Worm (Caenorhabditis elegans): Measurements from ENCODE around the gene str-61.

Gene str-61

ce11 chrV:16643558-16643957 is 27.5 kb downstream of the str-61 start, which contains the start of gene srw-77:
Gene srw-77, minus strand, starts transcription at chrV:16643658.
- TF ChIP-seq ceh-24 (tag; optimal IDR thresholded peaks at IDR 0.05): no peak
- TF ChIP-seq che-1 (tag; optimal IDR thresholded peaks at IDR 0.05): no peak

ce11 chrV:16640366-16640765 is 30.7 kb downstream of the str-61 start:
- TF ChIP-seq ceh-24 (tag; optimal IDR thresholded peaks at IDR 0.05): no peak
- no peak for TF ChIP-seq hlh-13 (GFP tag; optimal IDR thresholded peaks at IDR 0.05)

ce11 chrV:16638204-16638603 is 32.9 kb downstream of the str-61 start, which contains the start of gene srw-76:
Gene srw-76, minus strand, starts transcription at chrV:16638304.
- TF ChIP-seq ttx-3 (tag; optimal IDR thresholded peaks at IDR 0.05) (no peak), unc-55 (GFP tag; optimal IDR thresholded peaks at IDR 0.05) (no peak), che-1 (tag; optimal IDR thresholded peaks at IDR 0.05) (no peak), ceh-18 (tag; optimal IDR thresholded peaks at IDR 0.05) (no peak), unc-86 (tag; optimal IDR thresholded peaks at IDR 0.05) (no peak)

ce11 chrV:16635911-16636310 is 35.2 kb downstream of the str-61 start, which contains the start of gene mltn-11:
Gene mltn-11, plus strand, starts transcription at chrV:16636186.
- TF ChIP-seq fkh-10 (GFP tag; optimal IDR thresholded peaks at IDR 0.05) (no peak), unc-86 (tag; optimal IDR thresholded peaks at IDR 0.05) (no peak), elt-2 (tag; optimal IDR thresholded peaks at IDR 0.05) (peak; percentile 76), ceh-2 (tag; optimal IDR thresholded peaks at IDR 0.05) (no peak), ceh-6 (GFP tag; optimal IDR thresholded peaks at IDR 0.05) (no peak), eyg-1 (tag; optimal IDR thresholded peaks at IDR 0.05) (no peak)

ce11 chrV:16629600-16629999 is 41.5 kb downstream of the str-61 start, which contains the start of gene srd-21:
Gene srd-21, plus strand, starts transcription at chrV:16629900.
- TF ChIP-seq unc-42 (tag; optimal IDR thresholded peaks at IDR 0.05) (no peak), rnt-1 (tag; optimal IDR thresholded peaks at IDR 0.05) (no peak), T23F11.4 (GFP tag; optimal IDR thresholded peaks at IDR 0.05) (no peak), che-1 (tag; optimal IDR thresholded peaks at IDR 0.05) (no peak), fkh-6 (tag; optimal IDR thresholded peaks at IDR 0.05) (no peak), gmeb-2 (tag; optimal IDR thresholded peaks at IDR 0.05) (no peak), hlh-8 (tag; optimal IDR thresholded peaks at IDR 0.05) (no peak), sdc-2 (tag; optimal IDR thresholded peaks at IDR 0.05) (no peak), dmd-4 (tag; optimal IDR thresholded peaks at IDR 0.05; ENCODE audit: borderline replicate concordance) (no peak), pax-1 (tag; optimal IDR thresholded peaks at IDR 0.05) (no peak), C38D4.7 (GFP tag; optimal IDR thresholded peaks at IDR 0.05) (no peak), npax-4 (tag; optimal IDR thresholded peaks at IDR 0.05) (no peak), ceh-24 (tag; optimal IDR thresholded peaks at IDR 0.05) (no peak), ceh-6 (GFP tag; optimal IDR thresholded peaks at IDR 0.05) (no peak), ceh-30 (tag; optimal IDR thresholded peaks at IDR 0.05) (no peak), ceh-45 (GFP tag; IDR thresholded peaks at IDR 0.05) (no peak)

ce11 chrV:16628991-16629390 is 42.1 kb downstream of the str-61 start, which contains the start of gene W06G6.2:
Gene W06G6.2, plus strand, starts transcription at chrV:16629291.
- no peak for TF ChIP-seq tbx-2 (tag; optimal IDR thresholded peaks at IDR 0.05)
- no peak for TF ChIP-seq ceh-31 (tag; optimal IDR thresholded peaks at IDR 0.05)
- TF ChIP-seq sdc-2 (tag; optimal IDR thresholded peaks at IDR 0.05): peak; percentile 62

- peak; percentile 32 for TF ChIP-seq elt-2 (tag; optimal IDR thresholded peaks at IDR 0.05)
- no peak for TF ChIP-seq ceh-34 (tag; optimal IDR thresholded peaks at IDR 0.05)
Observed at ce11 chrV:16627962-16628361, 43.1 kb downstream of the str-61 start, which contains the start of gene oac-53. Gene oac-53, minus strand, starts transcription at chrV:16627970.

ce11 chrV:16622754-16623261 is 48.3 kb downstream of the str-61 start, which contains the start of gene Y70C5A.2:
Gene Y70C5A.2, minus strand, starts transcription at chrV:16623211.
- TF ChIP-seq ahr-1 (tag; optimal IDR thresholded peaks at IDR 0.05) (no peak), pag-3 (tag; optimal IDR thresholded peaks at IDR 0.05; ENCODE audit: borderline replicate concordance) (peak; percentile 82), sdc-2 (tag; optimal IDR thresholded peaks at IDR 0.05) (no peak)
